Worm (Caenorhabditis elegans) whole organism, L1 larva: Measurements from ENCODE around the gene D1053.3.

Experiments
- C04F5.9 ChIP-seq: sonication (generic microtip); optimal IDR thresholded peaks from 2 replicates; lab custom pipeline; 2016; ENCODE audit warnings: missing genetic modification characterization, missing compliant biosample characterization
- Y116A8C.19 ChIP-seq: sonication (generic microtip); optimal IDR thresholded peaks from 2 replicates; lab custom pipeline; 2016; ENCODE audit warnings: missing compliant biosample characterization, missing genetic modification characterization, borderline replicate concordance
- aha-1 ChIP-seq: fragments of 150-350 bp; optimal IDR thresholded peaks from 2 replicates; lab custom pipeline; 2014; ENCODE audit warnings: missing biosample characterization, missing genetic modification characterization
- alr-1 ChIP-seq: fragments of 200-800 bp; sonication (Bioruptor generic); optimal IDR thresholded peaks from 2 replicates; lab custom pipeline; 2018; ENCODE audit warnings: borderline replicate concordance, mild to moderate bottlenecking, missing genetic modification characterization, missing compliant biosample characterization
- aly-2 ChIP-seq: fragments of 150-350 bp; optimal IDR thresholded peaks from 2 replicates; lab custom pipeline; 2014; ENCODE audit warnings: missing biosample characterization, missing genetic modification characterization
- ama-1 ChIP-seq: fragments of 150-350 bp; optimal IDR thresholded peaks from 2 replicates; lab custom pipeline; 2014
- ceh-63 ChIP-seq: fragments of 200-800 bp; sonication (Bioruptor generic); optimal IDR thresholded peaks from 2 replicates; lab custom pipeline; 2018; ENCODE audit warnings: mild to moderate bottlenecking, missing genetic modification characterization, missing compliant biosample characterization
- ceh-82 ChIP-seq, 3 experiments: fragments of 150-350 bp in 1 of 3; sonication (generic microtip) in 2 of 3; optimal IDR thresholded peaks; 2 replicates each; lab custom pipeline; 2014 to 2017; ENCODE audit warnings: missing biosample characterization in 3 of 3, missing genetic modification characterization in 3 of 3
- ceh-90 ChIP-seq: sonication (generic microtip); optimal IDR thresholded peaks from 2 replicates; lab custom pipeline; 2016; ENCODE audit warnings: missing genetic modification characterization, missing compliant biosample characterization
- ces-1 ChIP-seq: fragments of 150-350 bp; optimal IDR thresholded peaks from 2 replicates; lab custom pipeline; 2014; ENCODE audit warnings: missing biosample characterization, missing genetic modification reagents, missing genetic modification characterization
- efl-3 ChIP-seq: fragments of 200-800 bp; sonication (Bioruptor generic); optimal IDR thresholded peaks from 2 replicates; lab custom pipeline; 2018; ENCODE audit warnings: mild to moderate bottlenecking, missing genetic modification characterization, missing compliant biosample characterization
- elt-2 ChIP-seq: sonication (generic microtip); optimal IDR thresholded peaks from 2 replicates; lab custom pipeline; 2016; ENCODE audit warnings: missing genetic modification characterization, mild to moderate bottlenecking, inconsistent platforms, missing compliant biosample characterization, missing genetic modification reagents
- fkh-10 ChIP-seq: sonication (generic microtip); optimal IDR thresholded peaks from 2 replicates; lab custom pipeline; 2017; ENCODE audit warnings: missing biosample characterization, missing genetic modification reagents, missing genetic modification characterization
- fkh-4 ChIP-seq: sonication (generic microtip); optimal IDR thresholded peaks from 2 replicates; lab custom pipeline; 2016; ENCODE audit warnings: missing compliant biosample characterization, missing genetic modification characterization, borderline replicate concordance
- grh-1 ChIP-seq: fragments of 200-800 bp; sonication (Bioruptor generic); IDR thresholded peaks from 2 replicates; pipeline ENCODE4 v1.3.6; 2022; ENCODE audit warnings: missing genetic modification reagents, missing genetic modification characterization, missing compliant biosample characterization
- hlh-4 ChIP-seq: sonication (generic microtip); optimal IDR thresholded peaks from 2 replicates; lab custom pipeline; 2016; ENCODE audit warnings: mild to moderate bottlenecking, missing genetic modification characterization, missing compliant biosample characterization
- hpl-2 ChIP-seq: fragments of 150-350 bp; optimal IDR thresholded peaks from 2 replicates; lab custom pipeline; 2014; ENCODE audit warnings: missing biosample characterization, missing genetic modification reagents, missing genetic modification characterization
- irx-1 ChIP-seq: sonication (generic microtip); optimal IDR thresholded peaks from 2 replicates; lab custom pipeline; 2016; ENCODE audit warnings: missing genetic modification characterization, missing compliant biosample characterization
- jun-1 ChIP-seq: fragments of 150-350 bp; optimal IDR thresholded peaks from 2 replicates; lab custom pipeline; 2014; ENCODE audit warnings: missing biosample characterization, missing genetic modification reagents, missing genetic modification characterization
- lin-14 ChIP-seq: fragments of 200-800 bp; sonication (Bioruptor generic); optimal IDR thresholded peaks from 2 replicates; lab custom pipeline; 2018; ENCODE audit warnings: mild to moderate bottlenecking, missing genetic modification characterization, moderate library complexity, missing compliant biosample characterization
- lin-39 ChIP-seq: fragments of 150-350 bp; optimal IDR thresholded peaks from 2 replicates; lab custom pipeline; 2014; ENCODE audit warnings: missing biosample characterization, missing genetic modification reagents, missing genetic modification characterization
- lir-3 ChIP-seq: sonication (generic microtip); optimal IDR thresholded peaks from 2 replicates; lab custom pipeline; 2016; ENCODE audit warnings: mild to moderate bottlenecking, missing genetic modification characterization, moderate library complexity, missing compliant biosample characterization; ENCODE audit not compliant: poor library complexity
- mdl-1 ChIP-seq, 2 experiments: fragments of 150-350 bp; optimal IDR thresholded peaks; 2 replicates each; lab custom pipeline; 2014 to 2017; ENCODE audit warnings: missing biosample characterization in 2 of 2, missing genetic modification characterization in 2 of 2, inconsistent platforms in 1 of 2
- mef-2 ChIP-seq: fragments of 150-350 bp; optimal IDR thresholded peaks from 2 replicates; lab custom pipeline; 2014; ENCODE audit warnings: missing biosample characterization, missing genetic modification characterization
- nhr-19 ChIP-seq: fragments of 200-800 bp; sonication (Bioruptor generic); conservative IDR thresholded peaks from 2 replicates; pipeline ENCODE4 v1.3.6; 2022; ENCODE audit warnings: missing genetic modification characterization, missing compliant biosample characterization
- nhr-237 ChIP-seq: fragments of 150-350 bp; optimal IDR thresholded peaks from 2 replicates; lab custom pipeline; 2014; ENCODE audit warnings: missing biosample characterization, missing genetic modification characterization
- nhr-28 ChIP-seq: fragments of 150-350 bp; optimal IDR thresholded peaks from 2 replicates; lab custom pipeline; 2014; ENCODE audit warnings: missing biosample characterization, missing genetic modification characterization
- nhr-71 ChIP-seq: sonication (generic microtip); optimal IDR thresholded peaks from 2 replicates; lab custom pipeline; 2016; ENCODE audit warnings: mild to moderate bottlenecking, missing genetic modification characterization, moderate library complexity, missing compliant biosample characterization
- nhr-76 ChIP-seq: sonication (generic microtip); optimal IDR thresholded peaks from 2 replicates; lab custom pipeline; 2017; ENCODE audit warnings: missing biosample characterization, missing genetic modification characterization
- nhr-77 ChIP-seq: fragments of 150-350 bp; optimal IDR thresholded peaks from 2 replicates; lab custom pipeline; 2014; ENCODE audit warnings: missing biosample characterization, missing genetic modification characterization
- nhr-84 ChIP-seq: sonication (generic microtip); optimal IDR thresholded peaks from 2 replicates; lab custom pipeline; 2017; ENCODE audit warnings: missing biosample characterization, missing genetic modification characterization
- nhr-85 ChIP-seq: sonication (generic microtip); peaks from one replicate; lab custom pipeline; 2016; ENCODE audit warnings: missing genetic modification characterization, inconsistent platforms, missing compliant biosample characterization
- nhr-90 ChIP-seq: sonication (generic microtip); optimal IDR thresholded peaks from 2 replicates; lab custom pipeline; 2016; ENCODE audit warnings: mild to moderate bottlenecking, missing genetic modification characterization, missing compliant biosample characterization; ENCODE audit not compliant: poor library complexity
- pag-3 ChIP-seq: sonication (generic microtip); optimal IDR thresholded peaks from 2 replicates; lab custom pipeline; 2017; ENCODE audit warnings: missing genetic modification characterization, mild to moderate bottlenecking, missing compliant biosample characterization, antibody characterized with exemption, borderline replicate concordance; ENCODE audit not compliant: insufficient read depth
- skn-1 ChIP-seq: fragments of 150-350 bp; optimal IDR thresholded peaks from 2 replicates; lab custom pipeline; 2014; ENCODE audit warnings: missing biosample characterization, missing genetic modification characterization
- snu-23 ChIP-seq: sonication (generic microtip); optimal IDR thresholded peaks from 2 replicates; lab custom pipeline; 2016; ENCODE audit warnings: missing genetic modification characterization, missing compliant biosample characterization
- sox-4 ChIP-seq: sonication (generic microtip); optimal IDR thresholded peaks from 2 replicates; lab custom pipeline; 2016; ENCODE audit warnings: missing genetic modification characterization, missing compliant biosample characterization
- swsn-7 ChIP-seq: sonication (generic microtip); optimal IDR thresholded peaks from 2 replicates; lab custom pipeline; 2016; ENCODE audit warnings: missing genetic modification characterization, missing compliant biosample characterization
- unc-62 ChIP-seq: fragments of 150-350 bp; optimal IDR thresholded peaks from 2 replicates; lab custom pipeline; 2014; ENCODE audit warnings: missing biosample characterization, missing genetic modification reagents, missing genetic modification characterization
- unc-86 ChIP-seq: sonication (generic microtip); optimal IDR thresholded peaks from 2 replicates; lab custom pipeline; 2016; ENCODE audit warnings: missing genetic modification characterization, missing compliant biosample characterization
- vab-15 ChIP-seq: sonication (generic microtip); optimal IDR thresholded peaks from 2 replicates; lab custom pipeline; 2017; ENCODE audit warnings: missing genotype, mild to moderate bottlenecking, missing genetic modification characterization, missing compliant biosample characterization
- xbp-1 ChIP-seq: sonication (generic microtip); optimal IDR thresholded peaks from 2 replicates; lab custom pipeline; 2016; ENCODE audit warnings: missing genetic modification characterization, missing compliant biosample characterization
- zip-4 ChIP-seq: fragments of 200-800 bp; sonication (Bioruptor generic); optimal IDR thresholded peaks from 2 replicates; lab custom pipeline; 2018; ENCODE audit warnings: mild to moderate bottlenecking, missing genetic modification characterization, moderate library complexity, missing compliant biosample characterization
- ztf-11 ChIP-seq, 2 experiments: sonication (generic microtip); optimal IDR thresholded peaks; 2 replicates each; lab custom pipeline; 2016 to 2017; ENCODE audit warnings: missing genetic modification characterization in 2 of 2, missing biosample characterization in 1 of 2, missing compliant biosample characterization in 1 of 2
- ztf-4 ChIP-seq: fragments of 150-350 bp; optimal IDR thresholded peaks from 2 replicates; lab custom pipeline; 2014; ENCODE audit warnings: missing biosample characterization, missing genetic modification characterization

Gene D1053.3

ce11 chrX:11727761-11728160, 9.2 kb downstream of the D1053.3 start, which contains the start of the genes gst-42 and D1053.2 (continued):
- TF ChIP-seq irx-1 (tag; lab: Kevin White, UChicago) (no peak), snu-23 (GFP tag; lab: Kevin White, UChicago) (peak; percentile 55), skn-1 (tag; lab: Kevin White, UChicago) (no peak), alr-1 (tag; lab: Kevin White, UChicago) (no peak), Y116A8C.19 (no peak), nhr-85 (tag; lab: Kevin White, UChicago) (peak; percentile 84), nhr-76 (tag; lab: Kevin White, UChicago) (no peak), ztf-11 (tag; optimal IDR thresholded peaks at IDR 0.05; lab: Kevin White, UChicago) (no peak), C04F5.9 (no peak), lin-39 (tag; lab: Kevin White, UChicago) (no peak), nhr-19 (peak; percentile 46), hpl-2 (GFP tag; lab: Kevin White, UChicago) (no peak), jun-1 (tag; lab: Kevin White, UChicago) (peak; percentile 1), vab-15 (tag; lab: Kevin White, UChicago) (peak; percentile 28), zip-4 (GFP tag; lab: Kevin White, UChicago) (no peak), ceh-63 (no peak), nhr-28 (tag; lab: Kevin White, UChicago) (no peak), sox-4 (tag; lab: Kevin White, UChicago) (no peak), mef-2 (no peak), lin-14 (peak; percentile 80), ztf-4 (tag; lab: Kevin White, UChicago) (no peak), unc-62 (no peak), hlh-4 (tag; lab: Kevin White, UChicago) (no peak), nhr-71 (tag; lab: Kevin White, UChicago) (peak; percentile 71), nhr-90 (tag; lab: Kevin White, UChicago) (peak; percentile 53), swsn-7 (no peak), pag-3 (tag; lab: Kevin White, UChicago) (no peak), fkh-4 (tag; lab: Kevin White, UChicago) (no peak), ceh-90 (no peak), elt-2 (peak; percentile 93), ces-1 (GFP tag; lab: Kevin White, UChicago) (no peak), ceh-82 (tag; optimal IDR thresholded peaks at IDR 0.05; lab: Kevin White, UChicago) (no peak), efl-3 (GFP tag; lab: Kevin White, UChicago) (no peak), nhr-84 (tag; lab: Kevin White, UChicago) (no peak), nhr-237 (no peak), aly-2 (tag; lab: Kevin White, UChicago) (no peak), mdl-1 (tag; optimal IDR thresholded peaks at IDR 0.05; lab: Kevin White, UChicago) (peak in 1 of 2 experiments; percentile 86), nhr-77 (tag; lab: Kevin White, UChicago) (no peak), aha-1 (no peak), unc-86 (no peak), lir-3 (tag; lab: Kevin White, UChicago) (no peak), fkh-10 (GFP tag; lab: Kevin White, UChicago) (no peak), ama-1 (lab: Kevin White, UChicago) (no peak), xbp-1 (no peak), grh-1 (no peak)
- TF ChIP-seq, all 84 proteins: peak for 22
